Worm (Caenorhabditis elegans) whole organism, L4 larva: ENCODE results near the gene ufd-2.

ENCODE experiments used
- R02D3.7 ChIP-seq: fragments of 150-350 bp; sonication (generic microtip); optimal IDR thresholded peaks from 3 replicates; lab custom pipeline; 2014; ENCODE audit warnings: missing biosample characterization, missing genetic modification characterization
- arid-1 ChIP-seq: fragments of 200-800 bp; sonication (Bioruptor generic); conservative IDR thresholded peaks from 2 replicates; pipeline ENCODE4 v1.3.6; 2022; ENCODE audit warnings: missing genetic modification reagents, missing genetic modification characterization, missing compliant biosample characterization
- egl-27 ChIP-seq: sonication (generic microtip); optimal IDR thresholded peaks from 3 replicates; lab custom pipeline; 2017; ENCODE audit warnings: missing biosample characterization, missing genetic modification reagents, missing genetic modification characterization
- fos-1 ChIP-seq: fragments of 150-350 bp; optimal IDR thresholded peaks from 2 replicates; lab custom pipeline; 2014; ENCODE audit warnings: missing biosample characterization, missing genetic modification characterization
- hlh-30 ChIP-seq: sonication (generic microtip); optimal IDR thresholded peaks from 2 replicates; lab custom pipeline; 2017; ENCODE audit warnings: antibody characterized with exemption, mild to moderate bottlenecking, missing genetic modification characterization, missing compliant biosample characterization; ENCODE audit not compliant: insufficient read depth
- nhr-237 ChIP-seq: sonication (generic microtip); optimal IDR thresholded peaks from 2 replicates; lab custom pipeline; 2017; ENCODE audit warnings: missing biosample characterization, missing genetic modification characterization
- nhr-28 ChIP-seq: fragments of 150-350 bp; optimal IDR thresholded peaks from 2 replicates; lab custom pipeline; 2014; ENCODE audit warnings: missing biosample characterization, missing genetic modification characterization
- pha-4 ChIP-seq, 2 experiments: fragments of 150-350 bp in 1 of 2; fragments of 200-800 bp in 1 of 2; sonication (Bioruptor generic) in 1 of 2; IDR thresholded peaks in 1 of 2; optimal IDR thresholded peaks in 1 of 2; 2 replicates each; pipeline versions ENCODE4 v1.3.6 to Lab custom; 2014 to 2022; ENCODE audit warnings: missing genetic modification characterization in 2 of 2, missing genetic modification reagents in 2 of 2, missing biosample characterization in 1 of 2, missing compliant biosample characterization in 1 of 2
- rbr-2 ChIP-seq: sonication (generic microtip); optimal IDR thresholded peaks from 2 replicates; lab custom pipeline; 2016; ENCODE audit warnings: missing genotype, missing genetic modification characterization, missing compliant biosample characterization
- skn-1 ChIP-seq: fragments of 150-350 bp; optimal IDR thresholded peaks from 2 replicates; lab custom pipeline; 2014; ENCODE audit warnings: missing biosample characterization, missing genetic modification characterization
- snpc-4 ChIP-seq: fragments of 150-350 bp; optimal IDR thresholded peaks from 2 replicates; lab custom pipeline; 2014; ENCODE audit warnings: missing biosample characterization, missing genetic modification characterization
- spr-3 ChIP-seq: fragments of 200-800 bp; sonication (Bioruptor generic); optimal IDR thresholded peaks from 2 replicates; lab custom pipeline; 2018; ENCODE audit warnings: mild to moderate bottlenecking, missing genetic modification characterization, missing compliant biosample characterization
- unc-130 ChIP-seq: sonication (generic microtip); optimal IDR thresholded peaks from 2 replicates; lab custom pipeline; 2016; ENCODE audit warnings: missing genetic modification reagents, missing genetic modification characterization, missing compliant biosample characterization

DNA sequence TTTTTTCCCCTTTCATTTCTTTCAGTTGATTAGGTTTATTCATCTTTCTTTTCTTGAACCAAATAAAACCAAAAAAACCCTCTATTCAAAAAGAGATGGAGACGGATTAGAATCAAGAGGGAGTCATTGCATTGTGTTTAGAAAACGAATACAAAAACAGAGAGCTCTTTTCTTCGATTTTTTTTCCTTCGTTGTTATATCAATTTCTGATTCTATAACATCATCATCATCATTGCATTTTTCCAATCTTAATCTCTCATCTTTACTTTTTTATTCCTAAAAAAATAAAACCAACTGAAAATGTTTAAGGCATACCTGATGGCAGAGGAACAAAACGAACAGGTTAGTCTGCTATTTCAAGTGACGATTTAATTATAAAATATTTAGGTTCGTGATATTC lies 3.8 kb upstream of the ufd-2 start, which contains the start of gene T05H10.8:
- TF ChIP-seq pha-4 (GFP tag; IDR thresholded peaks at IDR 0.05; lab: Robert Waterston, UW) (no peak), pha-4 (tag; optimal IDR thresholded peaks at IDR 0.05; lab: Kevin White, UChicago) (no peak), rbr-2 (tag; lab: Kevin White, UChicago) (no peak), skn-1 (tag; lab: Kevin White, UChicago) (no peak), hlh-30 (tag; lab: Kevin White, UChicago) (no peak), nhr-237 (tag; lab: Kevin White, UChicago) (no peak), egl-27 (no peak), spr-3 (GFP tag; lab: Kevin White, UChicago) (no peak), R02D3.7 (tag; lab: Kevin White, UChicago) (no peak), fos-1 (tag; lab: Kevin White, UChicago) (no peak), nhr-28 (no peak), snpc-4 (tag; lab: Kevin White, UChicago) (no peak), arid-1 (no peak), unc-130 (GFP tag; lab: Kevin White, UChicago) (no peak)
